Fruit fly (Drosophila melanogaster) Kc167 (cell line): ENCODE results near the gene CG31207.

Experiments used
- Myc ChIP-seq: fragments of >200 bp; optimal IDR thresholded peaks from 2 replicates; lab custom pipeline; 2017; ENCODE audit warnings: missing external identifiers
- Sin3A ChIP-seq: fragments of >200 bp; optimal IDR thresholded peaks from 2 replicates; lab custom pipeline; 2018; ENCODE audit warnings: missing external identifiers
- h ChIP-seq: fragments of >200 bp; optimal IDR thresholded peaks from 3 replicates; lab custom pipeline; 2018; ENCODE audit warnings: missing external identifiers
- insv ChIP-seq: fragments of >200 bp; optimal IDR thresholded peaks from 3 replicates; lab custom pipeline; 2018; ENCODE audit warnings: missing external identifiers
- psq ChIP-seq: fragments of >200 bp; optimal IDR thresholded peaks from 2 replicates; lab custom pipeline; 2017; ENCODE audit warnings: missing external identifiers
- ttk ChIP-seq: sonication (Bioruptor generic); optimal IDR thresholded peaks from 2 replicates; lab custom pipeline; 2017; ENCODE audit warnings: missing external identifiers

The CG31207 gene

DNA sequence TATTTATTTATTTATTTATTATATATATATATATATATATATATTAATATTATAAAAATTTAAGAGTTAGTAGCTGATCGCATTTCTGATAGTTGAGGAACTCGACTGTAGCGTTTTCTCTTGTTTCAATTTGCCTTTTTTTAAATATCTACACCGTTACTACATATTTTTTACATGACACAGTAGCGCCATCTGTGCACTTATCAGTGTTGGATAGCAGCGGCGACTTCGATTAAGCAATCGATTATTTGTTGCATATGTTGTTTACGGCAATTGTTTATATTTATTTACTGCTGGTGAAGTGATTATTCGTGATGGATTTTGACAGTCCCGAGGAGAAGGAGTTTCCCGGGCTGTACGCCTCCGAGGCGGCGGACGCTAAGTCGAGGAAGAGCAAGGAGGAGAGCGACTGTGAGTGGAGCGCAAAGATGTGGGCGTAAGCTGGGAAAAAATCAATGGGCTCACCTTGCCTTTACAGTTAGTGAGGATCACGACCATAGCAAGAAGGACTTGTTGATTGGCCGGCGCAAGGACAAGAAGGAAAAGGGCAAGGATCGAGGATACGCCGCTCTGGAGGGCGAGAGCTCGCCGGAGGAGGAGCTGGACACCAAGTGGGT, 29.3 kb downstream of the CG31207 start, which contains the start of gene Rlip:
Gene Rlip (plus strand): TSS at position 221 of the 617 bp plus-strand sequence.
- TF ChIP-seq psq (lab: Kevin White, UChicago) (no peak), h (lab: Kevin White, UChicago) (no peak), insv (lab: Kevin White, UChicago) (no peak), ttk (lab: Kevin White, UChicago) (no peak), Myc (lab: Kevin White, UChicago) (no peak), Sin3A (lab: Kevin White, UChicago) (no peak)

DNA sequence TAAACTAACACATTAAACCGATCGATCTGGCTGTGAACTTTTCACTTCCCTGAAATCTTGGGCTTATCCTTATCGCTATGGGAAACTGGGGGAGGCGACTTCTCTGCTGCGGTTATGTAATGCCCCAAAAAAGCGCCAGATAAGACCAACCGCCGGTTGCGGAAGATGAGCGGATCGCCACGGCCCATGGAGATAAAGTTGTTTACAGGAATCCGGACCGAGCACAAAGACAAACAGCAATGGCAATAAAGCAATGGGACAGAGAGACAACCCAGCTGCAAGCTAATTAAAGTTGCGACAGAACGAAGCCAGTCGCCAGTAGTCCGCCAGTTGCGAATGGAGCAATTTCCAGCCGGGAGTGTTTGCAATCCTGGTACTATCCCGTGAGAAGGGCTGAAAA, 31.2 kb downstream of the CG31207 start, which contains the start of gene CG5697:
Gene CG5697 (plus strand): TSS at position 314 of the 400 bp plus-strand sequence.
- TF ChIP-seq Myc (lab: Kevin White, UChicago), result no peak
- no peak for TF ChIP-seq Sin3A (lab: Kevin White, UChicago)
- TF ChIP-seq psq (lab: Kevin White, UChicago), result no peak
- TF ChIP-seq h (lab: Kevin White, UChicago), result no peak
- TF ChIP-seq insv (lab: Kevin White, UChicago), result no peak

DNA sequence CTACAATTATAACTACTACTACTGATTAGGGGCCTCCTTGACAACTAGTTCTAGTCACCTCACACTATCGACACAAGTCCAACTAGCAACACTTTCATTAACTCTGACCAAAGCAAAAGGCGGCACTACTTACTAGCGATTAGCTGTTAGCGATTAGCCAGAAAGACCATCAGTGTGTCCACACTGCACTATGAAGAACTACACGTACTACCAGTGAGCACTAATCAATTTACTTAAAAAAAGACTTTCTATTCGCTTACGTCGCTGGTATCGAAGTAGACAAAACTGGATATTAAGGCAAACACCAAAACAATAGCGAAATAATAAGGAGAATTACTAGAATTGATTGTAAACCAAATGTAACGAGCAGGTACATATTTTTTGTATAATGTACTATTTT, 33.0 kb downstream of the CG31207 start:
- no peak for TF ChIP-seq ttk (lab: Kevin White, UChicago)

DNA sequence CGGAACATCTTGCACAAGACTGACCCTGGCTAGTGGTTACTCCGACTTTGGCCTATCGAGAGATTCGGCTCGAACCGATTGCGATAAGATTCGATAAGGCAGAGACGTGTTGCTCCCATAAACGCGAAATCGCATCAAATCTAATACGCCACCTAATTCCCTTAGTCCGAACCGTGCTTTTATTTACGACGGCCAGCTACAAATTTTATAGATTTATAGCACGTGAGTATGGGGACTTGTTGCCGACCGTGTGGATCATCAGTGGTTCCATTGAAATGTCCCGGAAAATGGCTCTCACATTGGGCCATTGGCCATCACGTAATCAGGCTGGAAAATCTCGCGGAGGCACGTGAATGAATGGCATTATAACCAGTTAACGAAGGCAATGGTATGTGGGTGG, 39.9 kb downstream of the CG31207 start, which contains the start of gene Alp5:
Gene Alp5 (minus strand): TSS at position 24 of the 400 bp plus-strand sequence.
- TF ChIP-seq Sin3A (lab: Kevin White, UChicago) (no peak), Myc (lab: Kevin White, UChicago) (no peak), h (lab: Kevin White, UChicago) (no peak), insv (lab: Kevin White, UChicago) (no peak), ttk (lab: Kevin White, UChicago) (no peak), psq (lab: Kevin White, UChicago) (no peak)

DNA sequence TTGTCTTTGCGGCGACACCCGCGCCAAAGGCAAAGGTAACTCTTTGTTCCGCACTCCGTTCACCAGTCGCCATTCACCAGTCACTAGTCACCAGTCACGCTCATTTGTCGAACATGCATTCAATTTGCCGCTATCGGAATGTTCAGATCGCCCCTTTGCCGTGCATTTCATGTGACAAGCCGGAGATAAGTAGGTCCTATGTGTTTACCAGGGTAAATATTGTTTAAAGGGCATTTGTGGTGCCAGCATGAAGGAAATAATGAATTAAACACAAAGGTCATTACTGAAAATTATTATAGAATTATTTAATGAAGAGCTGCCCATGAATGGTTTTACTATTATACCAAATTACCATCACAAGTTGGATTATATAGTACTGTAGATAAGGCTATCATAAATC, 45.7 kb downstream of the CG31207 start:
- TF ChIP-seq ttk (lab: Kevin White, UChicago) (no peak), Sin3A (lab: Kevin White, UChicago) (no peak), psq (lab: Kevin White, UChicago) (no peak), h (lab: Kevin White, UChicago) (no peak), Myc (lab: Kevin White, UChicago) (no peak), insv (lab: Kevin White, UChicago) (no peak)

DNA sequence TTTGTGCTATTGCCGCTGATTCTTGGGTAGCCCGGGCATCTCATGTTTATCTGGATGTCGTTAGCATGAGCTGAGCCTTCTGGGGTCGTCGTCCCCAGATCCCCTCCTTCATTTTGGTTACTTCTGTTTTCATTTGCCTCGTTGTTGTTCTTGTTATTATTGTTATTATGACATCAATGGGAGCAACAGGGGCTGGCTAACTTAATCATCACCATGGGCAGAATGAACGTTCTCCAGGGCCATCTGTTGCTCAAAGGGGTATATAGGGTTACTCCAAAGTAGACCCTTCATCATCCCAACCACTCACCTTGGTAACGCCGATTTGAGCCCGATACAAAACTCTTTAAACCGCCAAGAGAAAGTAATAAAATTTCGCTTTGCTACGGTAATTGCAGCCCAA, 48.5 kb downstream of the CG31207 start:
- TF ChIP-seq h (lab: Kevin White, UChicago), result no peak
- TF ChIP-seq insv (lab: Kevin White, UChicago), result no peak
- no peak for TF ChIP-seq ttk (lab: Kevin White, UChicago)
- no peak for TF ChIP-seq Myc (lab: Kevin White, UChicago)
- no peak for TF ChIP-seq Sin3A (lab: Kevin White, UChicago)
- TF ChIP-seq psq (lab: Kevin White, UChicago), result no peak
